Fruit fly (Drosophila melanogaster): ENCODE data around the gene CG8001.

The CG8001 gene

dm6 chr3L:1794164-1794942 is 38.4 kb downstream of the CG8001 start (continued):
- TF ChIP-seq seq (GFP tag; IDR thresholded peaks at IDR 0.05) (peak; percentile 21; the same call in 1 of the 2 replicates), az2 (GFP tag; optimal IDR thresholded peaks at IDR 0.05) (no peak), dysf (GFP tag; IDR thresholded peaks at IDR 0.05) (peak; percentile 30; the same call in 1 of the 3 replicates), Bgb (GFP tag; IDR thresholded peaks at IDR 0.05; ENCODE audit: partially characterized antibody) (no peak; the same call in 1 of the 2 replicates), ranshi (GFP tag; IDR thresholded peaks at IDR 0.05) (peak; percentile 11; the same call in 1 of the 2 replicates), CG10274 (GFP tag; optimal IDR thresholded peaks at IDR 0.05) (no peak), Bteb2 (GFP tag; optimal IDR thresholded peaks at IDR 0.05) (no peak), sens (GFP tag) (peak; percentile 28), CG14014 (GFP tag; IDR thresholded peaks at IDR 0.05) (peak; percentile 44; the same call in 1 of the 2 replicates), CG4617 (GFP tag; optimal IDR thresholded peaks at IDR 0.05; ENCODE audit: borderline replicate concordance) (no peak), hbn (GFP tag; IDR thresholded peaks at IDR 0.05; ENCODE audit: partially characterized antibody) (no peak), maf-S (GFP tag; optimal IDR thresholded peaks at IDR 0.05) (no peak), TFAM (GFP tag; optimal IDR thresholded peaks at IDR 0.05) (no peak), CG12236 (GFP tag; optimal IDR thresholded peaks at IDR 0.05) (no peak), chn (GFP tag; optimal IDR thresholded peaks at IDR 0.05) (no peak), HLH4C (GFP tag; IDR thresholded peaks at IDR 0.05; ENCODE audit: partially characterized antibody) (no peak), CG18262 (tag; optimal IDR thresholded peaks at IDR 0.05) (no peak), fd96Cb (tag; optimal IDR thresholded peaks at IDR 0.05) (no peak), Mad (GFP tag; optimal IDR thresholded peaks at IDR 0.05) (no peak), klu (GFP tag; IDR thresholded peaks at IDR 0.05) (no peak), CG32772 (GFP tag; IDR thresholded peaks at IDR 0.05) (no peak), CG12769 (tag; optimal IDR thresholded peaks at IDR 0.05) (no peak), CG42726 (GFP tag; IDR thresholded peaks at IDR 0.05; ENCODE audit: partially characterized antibody) (no peak), cg (GFP tag; optimal IDR thresholded peaks at IDR 0.05) (peak; percentile 88), MBD-R2 (GFP tag; IDR thresholded peaks at IDR 0.05) (peak; percentile 30; the same call in 1 of the 2 replicates), CG7786 (GFP tag; optimal IDR thresholded peaks at IDR 0.05) (no peak), schlank (tag; optimal IDR thresholded peaks at IDR 0.05) (peak; percentile 32), CG13296 (GFP tag; optimal IDR thresholded peaks at IDR 0.05) (peak; percentile 63), Adf1 (GFP tag; IDR thresholded peaks at IDR 0.05) (peak; percentile 64), CG4404 (GFP tag; IDR thresholded peaks at IDR 0.05) (no peak), CG10431 (GFP tag; optimal IDR thresholded peaks at IDR 0.05) (no peak), pho (GFP tag; optimal IDR thresholded peaks at IDR 0.05) (no peak), Usf (GFP tag; optimal IDR thresholded peaks at IDR 0.05) (no peak), CG17802 (tag; optimal IDR thresholded peaks at IDR 0.05) (no peak), yki (optimal IDR thresholded peaks at IDR 0.05) (no peak), Six4 (GFP tag; optimal IDR thresholded peaks at IDR 0.05) (no peak), dmrt99B (tag; optimal IDR thresholded peaks at IDR 0.05) (no peak), CG8290 (GFP tag; optimal IDR thresholded peaks at IDR 0.05) (no peak), CG8290 (tag; optimal IDR thresholded peaks at IDR 0.05) (no peak), bab2 (GFP tag; optimal IDR thresholded peaks at IDR 0.05) (no peak), sqz (GFP tag; optimal IDR thresholded peaks at IDR 0.05) (peak; percentile 92), gsb (GFP tag; IDR thresholded peaks at IDR 0.05) (no peak), HLH54F (GFP tag; optimal IDR thresholded peaks at IDR 0.05) (no peak), Max (GFP tag; optimal IDR thresholded peaks at IDR 0.05) (no peak), YL-1 (GFP tag; optimal IDR thresholded peaks at IDR 0.05) (peak; percentile 16), CG1647 (GFP tag; optimal IDR thresholded peaks at IDR 0.05) (no peak), fd64A (GFP tag; optimal IDR thresholded peaks at IDR 0.05) (no peak), CG16863 (GFP tag; optimal IDR thresholded peaks at IDR 0.05) (no peak), CG6813 (GFP tag; optimal IDR thresholded peaks at IDR 0.05) (peak; percentile 21), wdn (GFP tag; IDR thresholded peaks at IDR 0.05) (0 out of 2 replicates have a peak, but pooled peaks have one; percentile 44), CG11085 (GFP tag; IDR thresholded peaks at IDR 0.05) (no peak)
